Worm (Caenorhabditis elegans): ENCODE measurements around the gene best-17.

The best-17 gene

DNA sequence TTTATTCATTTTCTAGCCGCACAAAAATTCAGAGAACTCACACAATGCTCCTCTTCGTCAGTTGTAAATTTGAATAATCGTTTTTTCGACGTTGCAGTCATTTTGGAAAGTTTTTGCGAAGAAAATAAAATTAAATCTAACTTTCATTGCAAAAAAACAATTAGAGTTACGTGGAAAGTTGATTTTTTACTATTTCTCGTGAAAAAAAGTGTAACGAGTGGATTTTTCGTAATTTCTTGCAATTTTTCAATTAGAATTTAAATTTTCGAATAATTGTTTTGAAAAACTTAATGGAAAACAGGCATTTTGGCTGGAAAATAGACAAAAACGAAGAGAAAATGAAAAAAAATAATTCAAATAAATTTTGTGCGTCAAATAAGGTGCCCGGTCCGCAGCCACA is 10.8 kb downstream of the best-17 start, which contains the start of gene Y55B1AR.2:
Gene Y55B1AR.2, minus strand, starts transcription at position 101 of the 400 bp plus-strand sequence.
- TF ChIP-seq hmg-4 (GFP tag; optimal IDR thresholded peaks at IDR 0.05) (no peak), ceh-36 (tag; optimal IDR thresholded peaks at IDR 0.05) (no peak), ceh-13 (GFP tag; optimal IDR thresholded peaks at IDR 0.05) (no peak), flt-1 (GFP tag; IDR thresholded peaks at IDR 0.05) (no peak), tra-4 (tag; optimal IDR thresholded peaks at IDR 0.05) (no peak), aly-1 (tag; optimal IDR thresholded peaks at IDR 0.05) (no peak), tbx-11 (GFP tag; IDR thresholded peaks at IDR 0.05) (no peak), ets-7 (tag; optimal IDR thresholded peaks at IDR 0.05) (no peak), hnd-1 (tag; optimal IDR thresholded peaks at IDR 0.05) (no peak), scrt-1 (GFP tag; IDR thresholded peaks at IDR 0.05) (no peak), tbx-37 (GFP tag; conservative IDR thresholded peaks at IDR 0.05) (no peak), B0310.2 (tag; optimal IDR thresholded peaks at IDR 0.05) (no peak), sea-1 (GFP tag; conservative IDR thresholded peaks at IDR 0.05) (no peak), pes-1 (GFP tag; IDR thresholded peaks at IDR 0.05) (no peak), hmbx-1 (tag; optimal IDR thresholded peaks at IDR 0.05) (no peak), ama-1 (optimal IDR thresholded peaks at IDR 0.05) (no peak), F13C5.2 (tag; optimal IDR thresholded peaks at IDR 0.05) (no peak)

DNA sequence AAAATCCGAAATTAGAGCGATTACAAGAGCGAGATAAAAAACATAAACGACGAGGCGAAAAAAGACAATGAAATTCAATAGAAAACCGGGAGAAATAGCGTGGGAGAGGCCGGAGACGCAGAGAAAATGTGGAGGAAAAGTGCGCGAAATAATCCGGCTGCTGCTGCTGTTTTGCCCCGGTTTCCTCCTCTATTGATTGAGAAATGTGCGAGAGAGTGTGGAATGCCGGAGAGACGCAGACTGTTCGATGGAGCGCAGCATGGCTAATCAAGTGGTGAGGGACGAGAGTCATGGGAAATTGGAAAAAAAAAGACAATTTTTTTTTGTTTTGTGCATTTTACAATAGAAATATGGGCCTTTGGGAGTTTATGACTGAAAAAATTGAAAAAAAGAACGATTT is 11.3 kb downstream of the best-17 start:
- no peak for TF ChIP-seq pes-1 (GFP tag; IDR thresholded peaks at IDR 0.05)
- no peak for TF ChIP-seq ceh-36 (tag; optimal IDR thresholded peaks at IDR 0.05)
- TF ChIP-seq hmg-4 (GFP tag; optimal IDR thresholded peaks at IDR 0.05): no peak
- TF ChIP-seq hnd-1 (tag; optimal IDR thresholded peaks at IDR 0.05): no peak
- no peak for TF ChIP-seq B0310.2 (tag; optimal IDR thresholded peaks at IDR 0.05)
- TF ChIP-seq ama-1 (optimal IDR thresholded peaks at IDR 0.05): no peak
- no peak for TF ChIP-seq tra-4 (tag; optimal IDR thresholded peaks at IDR 0.05)
- no peak for TF ChIP-seq sea-1 (GFP tag; conservative IDR thresholded peaks at IDR 0.05)
- no peak for TF ChIP-seq F13C5.2 (tag; optimal IDR thresholded peaks at IDR 0.05)
- TF ChIP-seq flt-1 (GFP tag; IDR thresholded peaks at IDR 0.05): no peak
- no peak for TF ChIP-seq ceh-13 (GFP tag; optimal IDR thresholded peaks at IDR 0.05)
- TF ChIP-seq tbx-37 (GFP tag; conservative IDR thresholded peaks at IDR 0.05): no peak

- no peak for TF ChIP-seq ets-7 (tag; optimal IDR thresholded peaks at IDR 0.05)
- TF ChIP-seq tbx-37 (GFP tag; conservative IDR thresholded peaks at IDR 0.05): no peak
- TF ChIP-seq tbx-11 (GFP tag; IDR thresholded peaks at IDR 0.05): no peak
- no peak for TF ChIP-seq hnd-1 (tag; optimal IDR thresholded peaks at IDR 0.05)
- no peak for TF ChIP-seq ceh-36 (tag; optimal IDR thresholded peaks at IDR 0.05)
- TF ChIP-seq hmbx-1 (tag; optimal IDR thresholded peaks at IDR 0.05): no peak
- TF ChIP-seq aly-1 (tag; optimal IDR thresholded peaks at IDR 0.05): no peak
- TF ChIP-seq pes-1 (GFP tag; IDR thresholded peaks at IDR 0.05): no peak
- no peak for TF ChIP-seq B0310.2 (tag; optimal IDR thresholded peaks at IDR 0.05)
- no peak for TF ChIP-seq sea-1 (GFP tag; conservative IDR thresholded peaks at IDR 0.05)
- TF ChIP-seq ceh-13 (GFP tag; optimal IDR thresholded peaks at IDR 0.05): no peak
- TF ChIP-seq tra-4 (tag; optimal IDR thresholded peaks at IDR 0.05): no peak
- no peak for TF ChIP-seq flt-1 (GFP tag; IDR thresholded peaks at IDR 0.05)
- no peak for TF ChIP-seq scrt-1 (GFP tag; IDR thresholded peaks at IDR 0.05)
- TF ChIP-seq ama-1 (optimal IDR thresholded peaks at IDR 0.05): no peak
- TF ChIP-seq F13C5.2 (tag; optimal IDR thresholded peaks at IDR 0.05): no peak
- TF ChIP-seq hmg-4 (GFP tag; optimal IDR thresholded peaks at IDR 0.05): no peak
Measured at ce11 chrIII:595449-595848, 14.0 kb downstream of the best-17 start.

- no peak for TF ChIP-seq hmbx-1 (tag; optimal IDR thresholded peaks at IDR 0.05)
- no peak for TF ChIP-seq hnd-1 (tag; optimal IDR thresholded peaks at IDR 0.05)
Measured at ce11 chrIII:587009-587408, 22.4 kb downstream of the best-17 start, which contains the start of gene helq-1. Gene helq-1, minus strand, starts transcription at chrIII:587109.

ce11 chrIII:577467-577866 is 32.0 kb downstream of the best-17 start, which contains the start of gene gtf-2H5:
Gene gtf-2H5, minus strand, starts transcription at chrIII:577567.
- TF ChIP-seq scrt-1 (GFP tag; IDR thresholded peaks at IDR 0.05) (no peak), sea-1 (GFP tag; conservative IDR thresholded peaks at IDR 0.05) (no peak), B0310.2 (tag; optimal IDR thresholded peaks at IDR 0.05) (no peak), hmg-4 (GFP tag; optimal IDR thresholded peaks at IDR 0.05) (no peak), tbx-11 (GFP tag; IDR thresholded peaks at IDR 0.05) (no peak), pes-1 (GFP tag; IDR thresholded peaks at IDR 0.05) (no peak), hnd-1 (tag; optimal IDR thresholded peaks at IDR 0.05) (no peak), ceh-13 (GFP tag; optimal IDR thresholded peaks at IDR 0.05) (no peak), flt-1 (GFP tag; IDR thresholded peaks at IDR 0.05) (no peak), ama-1 (optimal IDR thresholded peaks at IDR 0.05) (no peak), ceh-36 (tag; optimal IDR thresholded peaks at IDR 0.05) (no peak), ets-7 (tag; optimal IDR thresholded peaks at IDR 0.05) (no peak), aly-1 (tag; optimal IDR thresholded peaks at IDR 0.05) (no peak), F13C5.2 (tag; optimal IDR thresholded peaks at IDR 0.05) (no peak), tbx-37 (GFP tag; conservative IDR thresholded peaks at IDR 0.05) (no peak), tra-4 (tag; optimal IDR thresholded peaks at IDR 0.05) (no peak)

DNA sequence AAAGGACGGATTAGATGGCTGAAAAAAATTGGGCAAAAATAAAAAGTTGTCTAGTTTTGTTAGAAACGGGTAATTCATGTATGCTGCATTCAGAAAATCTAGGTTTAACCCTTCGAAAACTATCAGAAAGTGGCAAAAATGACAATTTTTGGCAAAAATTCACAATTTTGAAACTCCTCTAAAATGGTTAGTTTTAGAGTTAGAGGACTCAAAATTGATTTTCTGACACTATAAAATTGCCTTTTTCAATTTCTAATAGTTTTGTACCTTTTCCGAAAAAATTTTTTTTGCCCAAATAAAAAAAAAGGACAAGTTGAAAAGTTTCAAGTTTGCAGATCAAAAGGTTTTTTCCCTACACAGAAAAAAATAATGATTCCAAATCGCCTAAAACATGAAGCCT is 32.9 kb downstream of the best-17 start:
- TF ChIP-seq hmg-4 (GFP tag; optimal IDR thresholded peaks at IDR 0.05) (no peak), ets-7 (tag; optimal IDR thresholded peaks at IDR 0.05) (no peak)

DNA sequence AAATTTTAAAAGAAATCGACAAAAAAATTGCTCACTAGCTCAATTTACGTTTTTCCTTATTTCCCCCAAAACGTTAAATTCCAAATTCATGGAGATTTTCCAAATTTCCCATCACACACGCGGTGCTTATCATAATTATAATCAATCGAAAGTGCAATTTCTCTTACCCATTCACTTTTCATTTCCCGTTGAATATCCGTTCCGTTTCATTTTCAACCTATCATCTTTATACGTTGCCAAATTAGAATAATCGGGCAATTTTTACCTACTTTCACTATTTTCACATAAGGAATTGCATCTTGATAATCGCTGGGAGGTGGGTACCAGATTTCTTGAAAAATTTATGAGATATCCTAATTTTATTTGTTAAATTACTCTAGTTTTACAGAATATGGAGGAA is 40.6 kb downstream of the best-17 start:
- TF ChIP-seq flt-1 (GFP tag; IDR thresholded peaks at IDR 0.05) (no peak), B0310.2 (tag; optimal IDR thresholded peaks at IDR 0.05) (no peak), hmbx-1 (tag; optimal IDR thresholded peaks at IDR 0.05) (no peak)

DNA sequence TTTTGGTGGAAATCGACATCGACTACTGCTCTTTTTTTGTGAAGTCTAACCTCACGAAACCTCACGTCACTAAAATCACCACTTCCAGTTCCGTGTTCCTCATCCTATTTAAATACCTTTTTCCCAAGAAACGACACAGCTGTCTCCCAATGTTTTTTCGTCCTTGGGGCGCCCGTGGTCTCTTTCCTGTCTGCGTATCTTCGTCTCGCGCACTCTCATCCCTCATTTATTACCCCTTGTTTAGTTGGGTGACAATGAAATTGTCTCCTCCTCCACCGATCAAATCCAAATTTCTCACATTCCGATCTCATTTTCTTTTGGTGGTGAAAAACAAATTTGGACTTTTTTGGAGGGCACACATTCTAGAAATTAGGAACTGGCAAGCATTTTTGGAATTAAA is 44.7 kb downstream of the best-17 start:
- no peak for TF ChIP-seq sea-1 (GFP tag; conservative IDR thresholded peaks at IDR 0.05)
- TF ChIP-seq hmbx-1 (tag; optimal IDR thresholded peaks at IDR 0.05): no peak
- TF ChIP-seq tbx-37 (GFP tag; conservative IDR thresholded peaks at IDR 0.05): no peak
- no peak for TF ChIP-seq F13C5.2 (tag; optimal IDR thresholded peaks at IDR 0.05)
- no peak for TF ChIP-seq tra-4 (tag; optimal IDR thresholded peaks at IDR 0.05)
- TF ChIP-seq tbx-11 (GFP tag; IDR thresholded peaks at IDR 0.05): no peak
- TF ChIP-seq scrt-1 (GFP tag; IDR thresholded peaks at IDR 0.05): no peak
- no peak for TF ChIP-seq flt-1 (GFP tag; IDR thresholded peaks at IDR 0.05)
- TF ChIP-seq aly-1 (tag; optimal IDR thresholded peaks at IDR 0.05): no peak
- TF ChIP-seq B0310.2 (tag; optimal IDR thresholded peaks at IDR 0.05): no peak
- TF ChIP-seq ceh-13 (GFP tag; optimal IDR thresholded peaks at IDR 0.05): no peak
- no peak for TF ChIP-seq hmg-4 (GFP tag; optimal IDR thresholded peaks at IDR 0.05)
- TF ChIP-seq hnd-1 (tag; optimal IDR thresholded peaks at IDR 0.05): no peak

Data from whole organism, early embryonic.